Fruit fly (Drosophila melanogaster) whole organism, embryonic: ENCODE measurements around the gene CG43131.
A peak's percentile ranks its signal among the peaks of the same experiment; 100 is the strongest.

Experiments used
- Ada2b ChIP-seq: fragments of 200-800 bp; sonication (Bioruptor generic); IDR thresholded peaks from 2 replicates; pipeline ENCODE4 v1.3.6; 2022; ENCODE audit warnings: missing biosample characterization, missing genetic modification characterization
- CG10543 ChIP-seq: fragments of 200-800 bp; sonication (Bioruptor generic); optimal IDR thresholded peaks from 3 replicates; lab custom pipeline; 2017; ENCODE audit warnings: missing biosample characterization, mild to moderate bottlenecking, missing genetic modification characterization, moderate library complexity
- CG12391 ChIP-seq: fragments of 200-800 bp; sonication (Bioruptor generic); optimal IDR thresholded peaks from 3 replicates; lab custom pipeline; 2018; ENCODE audit warnings: missing biosample characterization, mild to moderate bottlenecking, missing genetic modification characterization, moderate library complexity
- CG12744 ChIP-seq: fragments of 200-800 bp; sonication (Bioruptor generic); optimal IDR thresholded peaks from 2 replicates; lab custom pipeline; 2016; ENCODE audit warnings: missing biosample characterization, missing genetic modification characterization
- CG12769 ChIP-seq: fragments of 200-800 bp; sonication (Bioruptor generic); optimal IDR thresholded peaks from 2 replicates; lab custom pipeline; 2019; ENCODE audit warnings: missing biosample characterization, mild to moderate bottlenecking, missing genetic modification characterization, moderate library complexity
- CG15601 ChIP-seq: fragments of 200-800 bp; sonication (Bioruptor generic); optimal IDR thresholded peaks from 3 replicates; lab custom pipeline; 2019; ENCODE audit warnings: missing biosample characterization, mild to moderate bottlenecking, missing genetic modification characterization, moderate library complexity
- CG16815 ChIP-seq: fragments of 200-800 bp; sonication (Bioruptor generic); optimal IDR thresholded peaks from 3 replicates; lab custom pipeline; 2017; ENCODE audit warnings: missing biosample characterization, mild to moderate bottlenecking, missing genetic modification characterization
- CG17385 ChIP-seq: fragments of 200-800 bp; sonication (Bioruptor generic); optimal IDR thresholded peaks from 3 replicates; lab custom pipeline; 2018; ENCODE audit warnings: missing biosample characterization, mild to moderate bottlenecking, missing genetic modification characterization
- CG18619 ChIP-seq: fragments of 200-800 bp; sonication (Bioruptor generic); optimal IDR thresholded peaks from 3 replicates; lab custom pipeline; 2017; ENCODE audit warnings: missing biosample characterization, mild to moderate bottlenecking, missing genetic modification characterization
- CG2120 ChIP-seq: fragments of 200-800 bp; sonication (Bioruptor generic); optimal IDR thresholded peaks from 3 replicates; lab custom pipeline; 2016; ENCODE audit warnings: missing biosample characterization, missing genetic modification characterization
- CG2678 ChIP-seq: fragments of 200-800 bp; sonication (Bioruptor generic); optimal IDR thresholded peaks from 3 replicates; lab custom pipeline; 2019; ENCODE audit warnings: missing biosample characterization, mild to moderate bottlenecking, missing genetic modification characterization, moderate library complexity
- CG31441 ChIP-seq: fragments of 200-800 bp; sonication (Bioruptor generic); IDR thresholded peaks from 2 replicates; pipeline ENCODE4 v1.3.6; 2022; ENCODE audit warnings: missing biosample characterization, missing genetic modification characterization
- CG4282 ChIP-seq: fragments of 200-800 bp; sonication (Bioruptor generic); optimal IDR thresholded peaks from 2 replicates; lab custom pipeline; 2016; ENCODE audit warnings: missing biosample characterization, missing genetic modification characterization
- CG4404 ChIP-seq: fragments of 200-800 bp; sonication (Bioruptor generic); IDR thresholded peaks from 2 replicates; pipeline ENCODE4 v1.3.6; 2022; ENCODE audit warnings: missing biosample characterization, missing genetic modification characterization
- CG4730 ChIP-seq: fragments of 200-800 bp; sonication (Bioruptor generic); IDR thresholded peaks from 2 replicates; pipeline ENCODE4 v1.3.6; 2022; ENCODE audit warnings: missing biosample characterization, missing genetic modification characterization
- CG6765 ChIP-seq: fragments of 200-800 bp; sonication (Bioruptor generic); optimal IDR thresholded peaks from 3 replicates; lab custom pipeline; 2017; ENCODE audit warnings: missing biosample characterization, mild to moderate bottlenecking, missing genetic modification characterization
- CG7786 ChIP-seq: fragments of 200-800 bp; sonication (Bioruptor generic); optimal IDR thresholded peaks from 2 replicates; lab custom pipeline; 2016; ENCODE audit warnings: missing biosample characterization, missing genetic modification characterization
- CG7987 ChIP-seq: fragments of 200-800 bp; sonication (Bioruptor generic); optimal IDR thresholded peaks from 2 replicates; lab custom pipeline; 2018; ENCODE audit warnings: missing biosample characterization, mild to moderate bottlenecking, missing genetic modification characterization, moderate library complexity
- CG8281 ChIP-seq: fragments of 200-800 bp; sonication (Bioruptor generic); optimal IDR thresholded peaks from 2 replicates; lab custom pipeline; 2018; ENCODE audit warnings: missing biosample characterization, mild to moderate bottlenecking, missing genetic modification characterization, moderate library complexity
- D ChIP-seq, 2 experiments: fragments of 200-800 bp in 1 of 2; fragments of >200 bp in 1 of 2; sonication (Bioruptor generic) in 1 of 2; optimal IDR thresholded peaks; 2 replicates in 1 of 2; 3 replicates in 1 of 2; lab custom pipeline; 2017; ENCODE audit warnings: mild to moderate bottlenecking in 1 of 2, missing biosample characterization in 1 of 2, missing genetic modification characterization in 1 of 2, missing genetic modification reagents in 1 of 2
- D19A ChIP-seq: fragments of 200-800 bp; optimal IDR thresholded peaks from 3 replicates; lab custom pipeline; 2019; ENCODE audit warnings: missing biosample characterization, mild to moderate bottlenecking, missing genetic modification characterization, moderate library complexity
- Elba2 ChIP-seq: fragments of 200-800 bp; sonication (Bioruptor generic); optimal IDR thresholded peaks from 3 replicates; lab custom pipeline; 2016; ENCODE audit warnings: missing biosample characterization, missing genetic modification characterization
- Fer1 ChIP-seq: fragments of 200-800 bp; sonication (Bioruptor generic); optimal IDR thresholded peaks from 2 replicates; lab custom pipeline; 2017; ENCODE audit warnings: missing biosample characterization, mild to moderate bottlenecking, missing genetic modification characterization
- HHEX ChIP-seq: fragments of 200-800 bp; sonication (Bioruptor generic); optimal IDR thresholded peaks from 3 replicates; lab custom pipeline; 2017; ENCODE audit warnings: missing biosample characterization, mild to moderate bottlenecking, missing genetic modification characterization, missing genetic modification reagents
- Hand ChIP-seq: fragments of 200-800 bp; sonication (Bioruptor generic); optimal IDR thresholded peaks from 2 replicates; lab custom pipeline; 2017; ENCODE audit warnings: mild to moderate bottlenecking, missing biosample characterization, missing genetic modification reagents, missing genetic modification characterization
- Mad ChIP-seq: fragments of 200-800 bp; sonication (Bioruptor generic); optimal IDR thresholded peaks from 2 replicates; lab custom pipeline; 2016; ENCODE audit warnings: missing biosample characterization, missing genetic modification characterization
- Oli ChIP-seq: fragments of 200-800 bp; sonication (Bioruptor generic); optimal IDR thresholded peaks from 2 replicates; lab custom pipeline; 2018; ENCODE audit warnings: missing biosample characterization, mild to moderate bottlenecking, missing genetic modification characterization, moderate library complexity
- Six4 ChIP-seq: fragments of 200-800 bp; sonication (Bioruptor generic); optimal IDR thresholded peaks from 2 replicates; lab custom pipeline; 2016; ENCODE audit warnings: missing biosample characterization, missing genetic modification characterization
- Trl ChIP-seq, 3 experiments: fragments of >200 bp in 2 of 3; fragments of 200-800 bp in 1 of 3; sonication (Bioruptor generic) in 1 of 3; optimal IDR thresholded peaks; 2 replicates in 1 of 3; 3 replicates in 2 of 3; lab custom pipeline; 2016 to 2017; ENCODE audit warnings: missing biosample characterization in 1 of 3, missing genetic modification characterization in 1 of 3
- Xbp1 ChIP-seq: fragments of 200-800 bp; sonication (Bioruptor generic); optimal IDR thresholded peaks from 3 replicates; lab custom pipeline; 2016; ENCODE audit warnings: missing biosample characterization, mild to moderate bottlenecking, missing genetic modification characterization
- Xrp1 ChIP-seq: fragments of 200-800 bp; sonication (Bioruptor generic); IDR thresholded peaks from 2 replicates; pipeline ENCODE4 v1.3.6; 2022; ENCODE audit warnings: missing biosample characterization, missing genetic modification characterization
- ac ChIP-seq: fragments of 200-800 bp; sonication (Bioruptor generic); optimal IDR thresholded peaks from 3 replicates; lab custom pipeline; 2017; ENCODE audit warnings: missing biosample characterization, mild to moderate bottlenecking, missing genetic modification characterization
- al ChIP-seq: fragments of 200-800 bp; sonication (Bioruptor generic); IDR thresholded peaks from 2 replicates; pipeline ENCODE4 v1.3.6; 2022; ENCODE audit warnings: missing biosample characterization, missing genetic modification characterization
- br ChIP-seq: fragments of >200 bp; optimal IDR thresholded peaks from 2 replicates; lab custom pipeline; 2017
- ems ChIP-seq: fragments of 200-800 bp; sonication (Bioruptor generic); optimal IDR thresholded peaks from 3 replicates; lab custom pipeline; 2016; ENCODE audit warnings: missing biosample characterization, missing genetic modification characterization
- grn ChIP-seq: fragments of 200-800 bp; sonication (Bioruptor generic); optimal IDR thresholded peaks from 3 replicates; lab custom pipeline; 2017; ENCODE audit warnings: missing biosample characterization, missing genetic modification characterization
- gro ChIP-seq: fragments of 200-800 bp; sonication (Bioruptor generic); optimal IDR thresholded peaks from 2 replicates; lab custom pipeline; 2016; ENCODE audit warnings: missing biosample characterization, missing genetic modification characterization
- knrl ChIP-seq: fragments of 200-800 bp; sonication (Bioruptor generic); IDR thresholded peaks from 3 replicates; pipeline ENCODE4 v1.3.6; 2022; ENCODE audit warnings: missing biosample characterization, missing genetic modification characterization; ENCODE audit not compliant: partially characterized antibody
- luna ChIP-seq: fragments of 200-800 bp; sonication (Bioruptor generic); optimal IDR thresholded peaks from 2 replicates; lab custom pipeline; 2016; ENCODE audit warnings: missing biosample characterization, missing genetic modification characterization
- nmo ChIP-seq: fragments of 200-800 bp; sonication (Bioruptor generic); optimal IDR thresholded peaks from 2 replicates; lab custom pipeline; 2018; ENCODE audit warnings: missing biosample characterization, mild to moderate bottlenecking, missing genetic modification characterization, moderate library complexity
- pfk ChIP-seq: fragments of 200-800 bp; sonication (Bioruptor generic); optimal IDR thresholded peaks from 2 replicates; lab custom pipeline; 2018; ENCODE audit warnings: missing biosample characterization, mild to moderate bottlenecking, missing genetic modification characterization, moderate library complexity
- salm ChIP-seq: fragments of 200-800 bp; sonication (Bioruptor generic); optimal IDR thresholded peaks from 2 replicates; lab custom pipeline; 2018; ENCODE audit warnings: missing biosample characterization, mild to moderate bottlenecking, missing genetic modification characterization
- sd ChIP-seq: fragments of 200-800 bp; sonication (Bioruptor generic); optimal IDR thresholded peaks from 3 replicates; lab custom pipeline; 2018; ENCODE audit warnings: missing biosample characterization, mild to moderate bottlenecking, missing genetic modification characterization, moderate library complexity
- tin ChIP-seq: fragments of 200-800 bp; sonication (Bioruptor generic); optimal IDR thresholded peaks from 3 replicates; lab custom pipeline; 2016; ENCODE audit warnings: missing biosample characterization, missing genetic modification characterization
- toy ChIP-seq: fragments of 200-800 bp; sonication (Bioruptor generic); IDR thresholded peaks from 2 replicates; pipeline ENCODE4 v1.3.6; 2022; ENCODE audit warnings: missing biosample characterization, missing genetic modification characterization
- trem ChIP-seq: fragments of 200-800 bp; optimal IDR thresholded peaks from 3 replicates; lab custom pipeline; 2019; ENCODE audit warnings: missing biosample characterization, mild to moderate bottlenecking, missing genetic modification characterization, moderate library complexity
- ttk ChIP-seq: fragments of 200-800 bp; sonication (Bioruptor generic); IDR thresholded peaks from 2 replicates; pipeline ENCODE4 v2.1.2; 2022; ENCODE audit warnings: missing biosample characterization, missing genetic modification characterization
- wdn ChIP-seq: fragments of 200-800 bp; sonication (Bioruptor generic); IDR thresholded peaks from 2 replicates; pipeline ENCODE4 v1.3.6; 2022; ENCODE audit warnings: missing biosample characterization, missing genetic modification characterization
- wek ChIP-seq: fragments of 200-800 bp; sonication (Bioruptor generic); optimal IDR thresholded peaks from 3 replicates; lab custom pipeline; 2018; ENCODE audit warnings: missing biosample characterization, mild to moderate bottlenecking, missing genetic modification characterization, moderate library complexity

CG43131 gene

dm6 chr3R:5064542-5065358 is 44.2 kb downstream of the CG43131 start (continued):
- TF ChIP-seq ems (GFP tag; lab: Kevin White, UChicago), result no peak
- no peak for TF ChIP-seq toy (GFP tag; lab: Robert Waterston, UW)
- no peak for TF ChIP-seq knrl (GFP tag; lab: Robert Waterston, UW)
- TF ChIP-seq Ada2b, result no peak
- TF ChIP-seq luna (GFP tag; lab: Kevin White, UChicago), result no peak
- no peak for TF ChIP-seq CG18619 (GFP tag; lab: Kevin White, UChicago)
- TF ChIP-seq D (optimal IDR thresholded peaks at IDR 0.05; lab: Kevin White, UChicago), result no peak
- no peak for TF ChIP-seq D (GFP tag; optimal IDR thresholded peaks at IDR 0.05; lab: Kevin White, UChicago)
- no peak for TF ChIP-seq CG15601 (tag; lab: Kevin White, UChicago)
- TF ChIP-seq CG4730, result no peak
- peak; percentile 29 for TF ChIP-seq Oli (tag; lab: Kevin White, UChicago)
- peak; percentile 57 for TF ChIP-seq gro
- TF ChIP-seq CG16815 (GFP tag; lab: Kevin White, UChicago), result no peak
- no peak for TF ChIP-seq wdn (GFP tag; lab: Robert Waterston, UW)
- peak; percentile 54; the same call in 1 of the 2 replicates for TF ChIP-seq ttk (GFP tag; lab: Robert Waterston, UW)
- TF ChIP-seq CG7786 (GFP tag; lab: Kevin White, UChicago), result peak; percentile 38
- no peak for TF ChIP-seq nmo
- peak; percentile 22 for TF ChIP-seq CG12391
- TF ChIP-seq ac (GFP tag; lab: Kevin White, UChicago), result no peak
- TF ChIP-seq CG4282 (GFP tag; lab: Kevin White, UChicago), result no peak
- TF ChIP-seq br (lab: Kevin White, UChicago), result no peak
- no peak for TF ChIP-seq tin
- TF ChIP-seq Xrp1, result no peak; the same call in 1 of the 2 replicates
- no peak for TF ChIP-seq CG7987 (GFP tag; lab: Kevin White, UChicago)
- TF ChIP-seq salm (tag; lab: Kevin White, UChicago), result no peak
- TF ChIP-seq Elba2 (GFP tag; lab: Kevin White, UChicago), result no peak
- TF ChIP-seq CG8281, result peak; percentile 5
- TF ChIP-seq pfk, result peak; percentile 45
- no peak for TF ChIP-seq al (GFP tag; lab: Robert Waterston, UW)
- TF ChIP-seq HHEX (GFP tag; lab: Kevin White, UChicago), result no peak
- peak; percentile 7 for TF ChIP-seq wek (GFP tag; lab: Kevin White, UChicago)
- TF ChIP-seq CG6765, result no peak
- peak; percentile 24 for TF ChIP-seq CG2678 (tag; lab: Kevin White, UChicago)
- TF ChIP-seq sd (tag; lab: Kevin White, UChicago), result peak; percentile 86
- TF ChIP-seq CG2120, result peak; percentile 71
- peak; percentile 33; the same call in 1 of the 2 replicates for TF ChIP-seq CG31441 (GFP tag; lab: Robert Waterston, UW)
- TF ChIP-seq Mad, result no peak
- TF ChIP-seq CG10543, result peak; percentile 34
- TF ChIP-seq CG12769 (tag; lab: Kevin White, UChicago), result peak; percentile 46
- no peak for TF ChIP-seq CG4404 (GFP tag; lab: Robert Waterston, UW)
- TF ChIP-seq D19A (tag; lab: Kevin White, UChicago), result peak; percentile 24
- TF ChIP-seq CG12744 (GFP tag; lab: Kevin White, UChicago), result no peak
- TF ChIP-seq Fer1 (GFP tag; lab: Kevin White, UChicago), result peak; percentile 31
- no peak for TF ChIP-seq Six4 (GFP tag; lab: Kevin White, UChicago)
- TF ChIP-seq Hand, result no peak
- no peak for TF ChIP-seq Xbp1 (GFP tag; lab: Kevin White, UChicago)
- no peak for TF ChIP-seq Trl (optimal IDR thresholded peaks at IDR 0.05; lab: Kevin White, UChicago)
- no peak for TF ChIP-seq Trl (GFP tag; optimal IDR thresholded peaks at IDR 0.05; lab: Kevin White, UChicago)
- no peak for TF ChIP-seq trem (tag; lab: Kevin White, UChicago)
- peak; percentile 53 for TF ChIP-seq grn
- no peak for TF ChIP-seq CG17385 (GFP tag; lab: Kevin White, UChicago)
